Worm (Caenorhabditis elegans) whole organism, early embryonic: Measurements from ENCODE around the gene sel-2.

Experiments
- B0310.2 ChIP-seq: sonication (generic microtip); optimal IDR thresholded peaks from 2 replicates; lab custom pipeline; 2016; ENCODE audit warnings: mild to moderate bottlenecking, missing genetic modification characterization, missing compliant biosample characterization
- F13C5.2 ChIP-seq: sonication (generic microtip); optimal IDR thresholded peaks from 2 replicates; lab custom pipeline; 2017; ENCODE audit warnings: mild to moderate bottlenecking, missing genetic modification characterization, inconsistent platforms, missing compliant biosample characterization
- aly-1 ChIP-seq: sonication (generic microtip); optimal IDR thresholded peaks from 2 replicates; lab custom pipeline; 2016; ENCODE audit warnings: missing genetic modification characterization, missing compliant biosample characterization
- ama-1 ChIP-seq: fragments of 150-350 bp; optimal IDR thresholded peaks from 2 replicates; lab custom pipeline; 2014
- ceh-13 ChIP-seq: fragments of 200-800 bp; sonication (Bioruptor generic); optimal IDR thresholded peaks from 2 replicates; lab custom pipeline; 2018; ENCODE audit warnings: mild to moderate bottlenecking, missing genetic modification characterization, missing compliant biosample characterization
- ceh-36 ChIP-seq: sonication (generic microtip); optimal IDR thresholded peaks from 2 replicates; lab custom pipeline; 2016; ENCODE audit warnings: missing genetic modification characterization, inconsistent platforms, missing compliant biosample characterization
- ets-7 ChIP-seq: sonication (generic microtip); optimal IDR thresholded peaks from 2 replicates; lab custom pipeline; 2016; ENCODE audit warnings: missing genotype, missing genetic modification characterization, missing compliant biosample characterization
- flt-1 ChIP-seq: fragments of 200-800 bp; sonication (Bioruptor generic); IDR thresholded peaks from 2 replicates; pipeline ENCODE4 v1.3.6; 2022; ENCODE audit warnings: missing genetic modification characterization, missing compliant biosample characterization
- hmbx-1 ChIP-seq: sonication (generic microtip); optimal IDR thresholded peaks from 2 replicates; lab custom pipeline; 2016; ENCODE audit warnings: mild to moderate bottlenecking, missing genetic modification characterization, missing compliant biosample characterization
- hmg-4 ChIP-seq: fragments of 200-800 bp; sonication (Bioruptor generic); optimal IDR thresholded peaks from 2 replicates; lab custom pipeline; 2018; ENCODE audit warnings: mild to moderate bottlenecking, missing genetic modification characterization, missing compliant biosample characterization
- hnd-1 ChIP-seq: sonication (generic microtip); optimal IDR thresholded peaks from 2 replicates; lab custom pipeline; 2016; ENCODE audit warnings: missing genetic modification characterization, missing compliant biosample characterization
- pes-1 ChIP-seq: fragments of 200-800 bp; sonication (Bioruptor generic); IDR thresholded peaks from 2 replicates; pipeline ENCODE4 v1.3.6; 2022; ENCODE audit warnings: missing genetic modification reagents, missing genetic modification characterization, missing compliant biosample characterization
- scrt-1 ChIP-seq: fragments of 200-800 bp; sonication (Bioruptor generic); IDR thresholded peaks from 2 replicates; pipeline ENCODE4 v1.3.6; 2022; ENCODE audit warnings: missing genetic modification characterization, missing compliant biosample characterization
- sea-1 ChIP-seq: fragments of 200-800 bp; sonication (Bioruptor generic); conservative IDR thresholded peaks from 2 replicates; pipeline ENCODE4 v1.3.6; 2022; ENCODE audit warnings: missing genetic modification characterization, missing compliant biosample characterization
- tbx-11 ChIP-seq: fragments of 200-800 bp; sonication (Bioruptor generic); IDR thresholded peaks from 2 replicates; pipeline ENCODE4 v1.3.6; 2022; ENCODE audit warnings: missing genetic modification characterization, missing compliant biosample characterization
- tbx-37 ChIP-seq: fragments of 200-800 bp; sonication (Bioruptor generic); conservative IDR thresholded peaks from 2 replicates; pipeline ENCODE4 v1.3.6; 2022; ENCODE audit warnings: missing genetic modification reagents, missing genetic modification characterization, missing compliant biosample characterization
- tra-4 ChIP-seq: sonication (generic microtip); optimal IDR thresholded peaks from 2 replicates; lab custom pipeline; 2017; ENCODE audit warnings: missing genetic modification characterization, missing compliant biosample characterization

The sel-2 gene

DNA sequence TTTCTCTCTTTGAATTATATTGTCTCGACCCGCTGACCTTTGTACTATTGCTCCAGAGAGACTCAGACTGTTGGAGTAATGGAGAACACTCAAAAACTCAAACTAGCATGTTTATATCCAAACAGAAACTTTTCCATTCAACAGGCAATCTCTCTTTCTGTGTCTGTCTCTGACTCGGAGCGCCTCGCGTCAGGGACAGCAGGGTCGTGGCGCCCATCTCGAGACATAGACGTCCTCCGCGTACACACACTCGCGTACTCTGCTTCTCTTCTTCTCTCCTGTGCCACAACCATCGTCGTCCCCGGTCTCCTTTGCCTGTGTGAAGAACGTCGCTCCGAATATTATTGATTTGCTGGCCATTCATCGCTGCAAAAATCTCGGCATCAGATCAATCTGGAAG lies 60.2 kb downstream of the sel-2 start:
- TF ChIP-seq hmg-4 (GFP tag; lab: Kevin White, UChicago), result no peak
- TF ChIP-seq B0310.2, result no peak
- TF ChIP-seq ceh-36 (tag; lab: Kevin White, UChicago), result no peak
- TF ChIP-seq tra-4 (tag; lab: Kevin White, UChicago), result no peak
- no peak for TF ChIP-seq tbx-37
- no peak for TF ChIP-seq aly-1
- TF ChIP-seq flt-1 (GFP tag; lab: Robert Waterston, UW), result no peak
- no peak for TF ChIP-seq hnd-1
- TF ChIP-seq tbx-11 (GFP tag; lab: Robert Waterston, UW), result no peak
- TF ChIP-seq ama-1, result no peak

DNA sequence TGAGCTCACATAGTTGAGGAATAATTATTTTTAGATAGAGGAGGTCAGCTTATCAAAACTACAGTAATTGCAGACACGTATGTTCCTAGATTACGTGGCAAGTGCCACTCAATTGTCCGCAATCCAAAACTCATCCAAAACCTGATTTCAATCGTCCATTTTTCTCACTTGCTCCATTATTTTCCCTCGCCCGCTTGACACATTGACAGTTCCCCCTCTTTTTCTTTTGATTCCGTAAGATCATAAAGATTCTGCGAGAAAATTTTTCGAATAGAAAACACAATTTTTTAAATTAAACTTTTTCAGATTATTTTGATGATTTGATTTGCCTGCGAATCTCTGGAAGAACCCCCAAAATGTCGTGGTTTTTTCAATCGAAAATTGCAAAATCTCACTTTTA lies 63.4 kb downstream of the sel-2 start, which contains the start of gene M88.4:
Gene M88.4 (plus strand): TSS at position 301 of the 400 bp plus-strand sequence.
- TF ChIP-seq sea-1 (GFP tag; lab: Robert Waterston, UW) (no peak), F13C5.2 (no peak), aly-1 (no peak), B0310.2 (no peak), tbx-11 (GFP tag; lab: Robert Waterston, UW) (no peak), scrt-1 (no peak), tbx-37 (no peak), tra-4 (tag; lab: Kevin White, UChicago) (no peak), ama-1 (no peak), hmbx-1 (no peak), hnd-1 (no peak), ceh-36 (tag; lab: Kevin White, UChicago) (no peak), flt-1 (GFP tag; lab: Robert Waterston, UW) (no peak), pes-1 (GFP tag; lab: Robert Waterston, UW) (no peak), ets-7 (tag; lab: Kevin White, UChicago) (no peak), ceh-13 (no peak), hmg-4 (GFP tag; lab: Kevin White, UChicago) (no peak)
